Worm (Caenorhabditis elegans) whole organism, late embryonic: ENCODE data around the gene lsy-27.

Experiments
- C08G9.2 ChIP-seq: sonication (generic microtip); optimal IDR thresholded peaks from 2 replicates; lab custom pipeline; 2016; ENCODE audit warnings: mild to moderate bottlenecking, missing genetic modification characterization, moderate library complexity, missing compliant biosample characterization
- C38D4.7 ChIP-seq: fragments of 200-800 bp; sonication (Bioruptor generic); optimal IDR thresholded peaks from 2 replicates; lab custom pipeline; 2018; ENCODE audit warnings: mild to moderate bottlenecking, missing genetic modification characterization, moderate library complexity, missing compliant biosample characterization
- K02D7.2 ChIP-seq: sonication (generic microtip); optimal IDR thresholded peaks from 2 replicates; lab custom pipeline; 2017; ENCODE audit warnings: mild to moderate bottlenecking, missing genetic modification characterization, missing compliant biosample characterization
- K09A11.1 ChIP-seq: sonication (generic microtip); optimal IDR thresholded peaks from 2 replicates; lab custom pipeline; 2017; ENCODE audit warnings: antibody characterized with exemption, mild to moderate bottlenecking, missing genetic modification characterization, missing compliant biosample characterization; ENCODE audit not compliant: insufficient read depth
- ahr-1 ChIP-seq: sonication (generic microtip); optimal IDR thresholded peaks from 2 replicates; lab custom pipeline; 2016; ENCODE audit warnings: missing genetic modification characterization, missing compliant biosample characterization
- ama-1 ChIP-seq: fragments of 150-350 bp; optimal IDR thresholded peaks from 2 replicates; lab custom pipeline; 2014
- ceh-14 ChIP-seq: sonication (generic microtip); optimal IDR thresholded peaks from 2 replicates; lab custom pipeline; 2016; ENCODE audit warnings: missing genotype, missing genetic modification characterization, missing compliant biosample characterization
- ceh-18 ChIP-seq: sonication (generic microtip); optimal IDR thresholded peaks from 2 replicates; lab custom pipeline; 2016; ENCODE audit warnings: missing genetic modification characterization, missing compliant biosample characterization
- ceh-2 ChIP-seq: sonication (generic microtip); optimal IDR thresholded peaks from 2 replicates; lab custom pipeline; 2016; ENCODE audit warnings: missing genotype, missing genetic modification characterization, missing compliant biosample characterization
- ceh-9 ChIP-seq: sonication (generic microtip); optimal IDR thresholded peaks from 2 replicates; lab custom pipeline; 2016; ENCODE audit warnings: mild to moderate bottlenecking, missing genetic modification characterization, inconsistent platforms, missing compliant biosample characterization
- che-1 ChIP-seq: sonication (generic microtip); optimal IDR thresholded peaks from 2 replicates; lab custom pipeline; 2016; ENCODE audit warnings: mild to moderate bottlenecking, missing genetic modification characterization, missing compliant biosample characterization
- dmd-4 ChIP-seq: sonication (generic microtip); optimal IDR thresholded peaks from 2 replicates; lab custom pipeline; 2016; ENCODE audit warnings: borderline replicate concordance, missing genetic modification characterization, missing compliant biosample characterization
- dve-1 ChIP-seq: sonication (generic microtip); optimal IDR thresholded peaks from 2 replicates; lab custom pipeline; 2017; ENCODE audit warnings: antibody characterized with exemption, mild to moderate bottlenecking, missing genetic modification characterization, missing compliant biosample characterization
- elt-2 ChIP-seq: sonication (generic microtip); optimal IDR thresholded peaks from 2 replicates; lab custom pipeline; 2016; ENCODE audit warnings: missing genetic modification reagents, missing genetic modification characterization, missing compliant biosample characterization
- elt-4 ChIP-seq: sonication (generic microtip); optimal IDR thresholded peaks from 2 replicates; lab custom pipeline; 2016; ENCODE audit warnings: missing genetic modification characterization, missing compliant biosample characterization
- eyg-1 ChIP-seq: sonication (generic microtip); optimal IDR thresholded peaks from 2 replicates; lab custom pipeline; 2016; ENCODE audit warnings: missing genotype, missing genetic modification characterization, missing compliant biosample characterization
- fax-1 ChIP-seq: sonication (generic microtip); optimal IDR thresholded peaks from 2 replicates; lab custom pipeline; 2016; ENCODE audit warnings: missing genotype, missing genetic modification characterization, missing compliant biosample characterization
- fkh-10 ChIP-seq: fragments of 150-350 bp; optimal IDR thresholded peaks from 2 replicates; lab custom pipeline; 2014; ENCODE audit warnings: missing biosample characterization, missing genetic modification reagents, missing genetic modification characterization
- gmeb-2 ChIP-seq: sonication (generic microtip); optimal IDR thresholded peaks from 2 replicates; lab custom pipeline; 2016; ENCODE audit warnings: missing genetic modification characterization, inconsistent platforms, missing compliant biosample characterization
- hlh-15 ChIP-seq: sonication (generic microtip); optimal IDR thresholded peaks from 2 replicates; lab custom pipeline; 2016; ENCODE audit warnings: missing genetic modification characterization, missing compliant biosample characterization
- hlh-30 ChIP-seq: sonication (generic microtip); optimal IDR thresholded peaks from 2 replicates; lab custom pipeline; 2017; ENCODE audit warnings: antibody characterized with exemption, missing genetic modification characterization, missing compliant biosample characterization; ENCODE audit not compliant: insufficient read depth
- hlh-6 ChIP-seq: sonication (generic microtip); optimal IDR thresholded peaks from 2 replicates; lab custom pipeline; 2016; ENCODE audit warnings: missing genotype, missing genetic modification characterization, missing compliant biosample characterization
- hlh-8 ChIP-seq: sonication (generic microtip); optimal IDR thresholded peaks from 2 replicates; lab custom pipeline; 2016; ENCODE audit warnings: missing genotype, missing genetic modification characterization, missing compliant biosample characterization
- lim-6 ChIP-seq: sonication (generic microtip); optimal IDR thresholded peaks from 2 replicates; lab custom pipeline; 2016; ENCODE audit warnings: missing genetic modification characterization, missing compliant biosample characterization
- madf-2 ChIP-seq: sonication (generic microtip); optimal IDR thresholded peaks from 2 replicates; lab custom pipeline; 2017; ENCODE audit warnings: missing genetic modification characterization, missing compliant biosample characterization
- nfya-1 ChIP-seq: sonication (generic microtip); optimal IDR thresholded peaks from 2 replicates; lab custom pipeline; 2017; ENCODE audit warnings: missing genetic modification characterization, mild to moderate bottlenecking, missing compliant biosample characterization, antibody characterized with exemption, moderate library complexity
- nhr-11 ChIP-seq: fragments of 150-350 bp; optimal IDR thresholded peaks from 2 replicates; lab custom pipeline; 2014; ENCODE audit warnings: missing biosample characterization, missing genetic modification characterization
- odd-2 ChIP-seq: sonication (generic microtip); optimal IDR thresholded peaks from 2 replicates; lab custom pipeline; 2017; ENCODE audit warnings: antibody characterized with exemption, mild to moderate bottlenecking, missing genetic modification characterization, missing compliant biosample characterization
- pag-3 ChIP-seq: sonication (generic microtip); optimal IDR thresholded peaks from 2 replicates; lab custom pipeline; 2016; ENCODE audit warnings: missing compliant biosample characterization, missing genetic modification characterization, borderline replicate concordance
- pat-9 ChIP-seq: fragments of 200-800 bp; sonication (Bioruptor generic); optimal IDR thresholded peaks from 2 replicates; lab custom pipeline; 2018; ENCODE audit warnings: mild to moderate bottlenecking, missing genetic modification characterization, moderate library complexity, missing compliant biosample characterization
- pha-2 ChIP-seq: sonication (generic microtip); optimal IDR thresholded peaks from 2 replicates; lab custom pipeline; 2017; ENCODE audit warnings: mild to moderate bottlenecking, missing genetic modification characterization, missing compliant biosample characterization
- rnt-1 ChIP-seq: sonication (generic microtip); optimal IDR thresholded peaks from 2 replicates; lab custom pipeline; 2016; ENCODE audit warnings: missing genetic modification characterization, missing compliant biosample characterization
- sox-2 ChIP-seq: fragments of 200-800 bp; sonication (Bioruptor generic); IDR thresholded peaks from 2 replicates; pipeline ENCODE4 v1.3.6; 2022; ENCODE audit warnings: missing genetic modification reagents, missing genetic modification characterization, missing compliant biosample characterization
- sox-4 ChIP-seq: sonication (generic microtip); optimal IDR thresholded peaks from 2 replicates; lab custom pipeline; 2017; ENCODE audit warnings: mild to moderate bottlenecking, missing genetic modification characterization, inconsistent platforms, missing compliant biosample characterization
- unc-55 ChIP-seq: sonication (generic microtip); optimal IDR thresholded peaks from 2 replicates; lab custom pipeline; 2017; ENCODE audit warnings: missing biosample characterization, missing genetic modification reagents, missing genetic modification characterization
- unc-86 ChIP-seq: sonication (generic microtip); optimal IDR thresholded peaks from 2 replicates; lab custom pipeline; 2016; ENCODE audit warnings: missing genetic modification characterization, missing compliant biosample characterization
- zip-5 ChIP-seq: sonication (generic microtip); optimal IDR thresholded peaks from 2 replicates; lab custom pipeline; 2016; ENCODE audit warnings: missing genetic modification characterization, missing compliant biosample characterization

The lsy-27 gene

ce11 chrV:17352827-17353373, 2.9 kb upstream of the lsy-27 start, which contains the start of the genes fbxa-134 and F47H4.2:
Gene fbxa-134 (minus strand): TSS chrV:17352870.
Gene F47H4.2 (plus strand): TSS chrV:17353323.
- TF ChIP-seq odd-2, result no peak
- no peak for TF ChIP-seq unc-55 (GFP tag; lab: Kevin White, UChicago)
- no peak for TF ChIP-seq lim-6 (tag; lab: Kevin White, UChicago)
- TF ChIP-seq elt-2 (tag; lab: Kevin White, UChicago), result peak; percentile 70
- TF ChIP-seq pag-3 (tag; lab: Kevin White, UChicago), result no peak
- no peak for TF ChIP-seq gmeb-2
- TF ChIP-seq pat-9 (tag; lab: Kevin White, UChicago), result no peak
- TF ChIP-seq, all 69 proteins: peak for 1

- no peak for TF ChIP-seq K02D7.2 (tag; lab: Kevin White, UChicago)
- no peak for TF ChIP-seq sox-4 (tag; lab: Kevin White, UChicago)
- no peak for TF ChIP-seq C38D4.7 (GFP tag; lab: Kevin White, UChicago)
- TF ChIP-seq madf-2 (tag; lab: Kevin White, UChicago), result no peak
- no peak for TF ChIP-seq dve-1 (tag; lab: Kevin White, UChicago)
- TF ChIP-seq hlh-6 (tag; lab: Kevin White, UChicago), result no peak
- no peak for TF ChIP-seq rnt-1 (tag; lab: Kevin White, UChicago)
- no peak for TF ChIP-seq nfya-1
- TF ChIP-seq K09A11.1 (tag; lab: Kevin White, UChicago), result no peak
- no peak for TF ChIP-seq C08G9.2 (tag; lab: Kevin White, UChicago)
- no peak for TF ChIP-seq elt-4 (tag; lab: Kevin White, UChicago)
- TF ChIP-seq sox-2 (GFP tag; lab: Robert Waterston, UW), result no peak
- TF ChIP-seq ceh-14, result no peak
- no peak for TF ChIP-seq che-1 (tag; lab: Kevin White, UChicago)
Observed at ce11 chrV:17347602-17348001, 2.4 kb downstream of the lsy-27 start, which contains the start of gene skr-5. Gene skr-5 (plus strand): TSS chrV:17347902.

ce11 chrV:17344876-17345275, 5.1 kb downstream of the lsy-27 start, which contains the start of the genes fbxa-188 and fbxa-189:
Gene fbxa-188 (minus strand): TSS chrV:17344926.
Gene fbxa-189 (plus strand): TSS chrV:17345214.
- no peak for TF ChIP-seq gmeb-2
- TF ChIP-seq dmd-4 (tag; lab: Kevin White, UChicago), result no peak
- TF ChIP-seq hlh-6 (tag; lab: Kevin White, UChicago), result no peak
- TF ChIP-seq ahr-1, result no peak
- TF ChIP-seq pha-2, result no peak
- TF ChIP-seq zip-5 (tag; lab: Kevin White, UChicago), result no peak
- TF ChIP-seq hlh-8 (tag; lab: Kevin White, UChicago), result no peak
- no peak for TF ChIP-seq fkh-10 (GFP tag; lab: Kevin White, UChicago)
- no peak for TF ChIP-seq ceh-18
- no peak for TF ChIP-seq unc-86 (tag; lab: Kevin White, UChicago)
- no peak for TF ChIP-seq nhr-11 (tag; lab: Kevin White, UChicago)
- TF ChIP-seq hlh-30, result no peak

ce11 chrV:17339349-17339748, 10.6 kb downstream of the lsy-27 start:
- TF ChIP-seq eyg-1 (tag; lab: Kevin White, UChicago) (no peak), fkh-10 (GFP tag; lab: Kevin White, UChicago) (no peak), pha-2 (no peak), unc-86 (tag; lab: Kevin White, UChicago) (no peak), dve-1 (tag; lab: Kevin White, UChicago) (no peak), gmeb-2 (no peak), ama-1 (lab: Kevin White, UChicago) (no peak), ceh-14 (no peak), pag-3 (tag; lab: Kevin White, UChicago) (no peak), hlh-8 (tag; lab: Kevin White, UChicago) (no peak), ceh-9 (no peak), K02D7.2 (tag; lab: Kevin White, UChicago) (no peak), sox-2 (GFP tag; lab: Robert Waterston, UW) (no peak), lim-6 (tag; lab: Kevin White, UChicago) (no peak), zip-5 (tag; lab: Kevin White, UChicago) (no peak), ceh-2 (tag; lab: Kevin White, UChicago) (no peak), C08G9.2 (tag; lab: Kevin White, UChicago) (no peak), hlh-15 (tag; lab: Kevin White, UChicago) (no peak), fax-1 (tag; lab: Kevin White, UChicago) (no peak), che-1 (tag; lab: Kevin White, UChicago) (no peak)
